Worm (Caenorhabditis elegans) whole organism, L3 larva: ENCODE results near the gene F26A10.2.

ENCODE experiments used
- aly-2 ChIP-seq: fragments of 150-350 bp; optimal IDR thresholded peaks from 2 replicates; lab custom pipeline; 2014; ENCODE audit warnings: missing biosample characterization, missing genetic modification characterization
- ama-1 ChIP-seq: fragments of 150-350 bp; optimal IDR thresholded peaks from 2 replicates; lab custom pipeline; 2018
- ceh-16 ChIP-seq: sonication (generic microtip); optimal IDR thresholded peaks from 2 replicates; lab custom pipeline; 2017; ENCODE audit warnings: missing biosample characterization, missing genetic modification characterization
- ceh-28 ChIP-seq: fragments of 150-350 bp; optimal IDR thresholded peaks from 2 replicates; lab custom pipeline; 2014; ENCODE audit warnings: missing biosample characterization, missing genetic modification reagents, missing genetic modification characterization
- ceh-9 ChIP-seq: sonication (generic microtip); optimal IDR thresholded peaks from 2 replicates; lab custom pipeline; 2018; ENCODE audit warnings: missing biosample characterization, missing genetic modification characterization
- daf-12 ChIP-seq: fragments of 150-350 bp; optimal IDR thresholded peaks from 2 replicates; lab custom pipeline; 2014; ENCODE audit warnings: missing biosample characterization, missing genetic modification reagents, missing genetic modification characterization
- egl-27 ChIP-seq: sonication (generic microtip); optimal IDR thresholded peaks from 4 replicates; lab custom pipeline; 2017; ENCODE audit warnings: missing biosample characterization, missing genetic modification reagents, missing genetic modification characterization
- egl-5 ChIP-seq: fragments of 150-350 bp; optimal IDR thresholded peaks from 2 replicates; lab custom pipeline; 2017; ENCODE audit warnings: missing biosample characterization, missing genetic modification reagents, missing genetic modification characterization, inconsistent platforms
- elt-1 ChIP-seq: fragments of 150-350 bp; optimal IDR thresholded peaks from 2 replicates; lab custom pipeline; 2014; ENCODE audit warnings: missing biosample characterization, missing genetic modification characterization
- elt-2 ChIP-seq: sonication (generic microtip); optimal IDR thresholded peaks from 2 replicates; lab custom pipeline; 2016; ENCODE audit warnings: missing genetic modification reagents, mild to moderate bottlenecking, missing genetic modification characterization, missing compliant biosample characterization
- eor-1 ChIP-seq, 2 experiments: fragments of 150-350 bp; optimal IDR thresholded peaks; 2 replicates each; lab custom pipeline; 2014 to 2018; ENCODE audit warnings: missing biosample characterization in 2 of 2, missing genetic modification characterization in 2 of 2
- fkh-10 ChIP-seq: sonication (generic microtip); optimal IDR thresholded peaks from 2 replicates; lab custom pipeline; 2017; ENCODE audit warnings: missing biosample characterization, missing genetic modification reagents, missing genetic modification characterization
- fkh-2 ChIP-seq: fragments of 150-350 bp; optimal IDR thresholded peaks from 2 replicates; lab custom pipeline; 2014; ENCODE audit warnings: missing biosample characterization, missing genetic modification reagents, missing genetic modification characterization
- fos-1 ChIP-seq: fragments of 150-350 bp; optimal IDR thresholded peaks from 2 replicates; lab custom pipeline; 2014; ENCODE audit warnings: missing biosample characterization, missing genetic modification characterization
- lin-15B ChIP-seq: fragments of 150-350 bp; optimal IDR thresholded peaks from 2 replicates; lab custom pipeline; 2014; ENCODE audit warnings: missing biosample characterization, missing genetic modification characterization
- lin-39 ChIP-seq: fragments of 150-350 bp; optimal IDR thresholded peaks from 2 replicates; lab custom pipeline; 2018; ENCODE audit warnings: missing biosample characterization, missing genetic modification reagents, missing genetic modification characterization
- lsy-12 ChIP-seq: sonication (generic microtip); optimal IDR thresholded peaks from 2 replicates; lab custom pipeline; 2016; ENCODE audit warnings: mild to moderate bottlenecking, missing genetic modification characterization, missing compliant biosample characterization
- mdl-1 ChIP-seq: fragments of 150-350 bp; optimal IDR thresholded peaks from 2 replicates; lab custom pipeline; 2014; ENCODE audit warnings: missing biosample characterization, missing genetic modification characterization
- mml-1 ChIP-seq: fragments of 150-350 bp; sonication (generic microtip); optimal IDR thresholded peaks from 3 replicates; lab custom pipeline; 2014; ENCODE audit warnings: missing biosample characterization, missing genetic modification characterization
- nfya-1 ChIP-seq: sonication (generic microtip); optimal IDR thresholded peaks from 2 replicates; lab custom pipeline; 2017; ENCODE audit warnings: missing genetic modification characterization, mild to moderate bottlenecking, missing compliant biosample characterization, antibody characterized with exemption, moderate library complexity; ENCODE audit not compliant: insufficient read depth
- nhr-23 ChIP-seq: fragments of 150-350 bp; optimal IDR thresholded peaks from 2 replicates; lab custom pipeline; 2014; ENCODE audit warnings: missing biosample characterization, missing genetic modification reagents, missing genetic modification characterization
- nhr-237 ChIP-seq: fragments of 150-350 bp; optimal IDR thresholded peaks from 2 replicates; lab custom pipeline; 2014; ENCODE audit warnings: missing biosample characterization, missing genetic modification characterization
- nhr-25 ChIP-seq: sonication (generic microtip); optimal IDR thresholded peaks from 2 replicates; lab custom pipeline; 2017; ENCODE audit warnings: missing biosample characterization, missing genetic modification characterization
- nhr-28 ChIP-seq: fragments of 150-350 bp; optimal IDR thresholded peaks from 2 replicates; lab custom pipeline; 2014; ENCODE audit warnings: missing biosample characterization, missing genetic modification characterization
- nhr-43 ChIP-seq: sonication (generic microtip); optimal IDR thresholded peaks from 2 replicates; lab custom pipeline; 2016; ENCODE audit warnings: mild to moderate bottlenecking, missing genetic modification characterization, missing compliant biosample characterization; ENCODE audit not compliant: poor library complexity, severe bottlenecking
- nhr-76 ChIP-seq: fragments of 150-350 bp; sonication (generic microtip); optimal IDR thresholded peaks from 5 replicates; lab custom pipeline; 2014; ENCODE audit warnings: missing biosample characterization, missing genetic modification characterization
- nhr-77 ChIP-seq: fragments of 150-350 bp; optimal IDR thresholded peaks from 2 replicates; lab custom pipeline; 2014; ENCODE audit warnings: missing biosample characterization, missing genetic modification characterization
- pqm-1 ChIP-seq: fragments of 150-350 bp; optimal IDR thresholded peaks from 2 replicates; lab custom pipeline; 2017; ENCODE audit warnings: missing biosample characterization, missing genetic modification characterization, inconsistent platforms
- sea-2 ChIP-seq: fragments of 150-350 bp; sonication (generic microtip); optimal IDR thresholded peaks from 4 replicates; lab custom pipeline; 2014; ENCODE audit warnings: missing biosample characterization, missing genetic modification reagents, missing genetic modification characterization
- tbx-2 ChIP-seq: sonication (generic microtip); optimal IDR thresholded peaks from 2 replicates; lab custom pipeline; 2016; ENCODE audit warnings: mild to moderate bottlenecking, missing genetic modification characterization, missing compliant biosample characterization
- zag-1 ChIP-seq: fragments of 150-350 bp; optimal IDR thresholded peaks from 2 replicates; lab custom pipeline; 2014; ENCODE audit warnings: missing biosample characterization, missing genetic modification characterization
- ztf-11 ChIP-seq: fragments of 150-350 bp; optimal IDR thresholded peaks from 2 replicates; lab custom pipeline; 2014; ENCODE audit warnings: missing biosample characterization, missing genetic modification characterization

The F26A10.2 gene

ce11 chrX:7596029-7596428, 49.2 kb downstream of the F26A10.2 start:
- no peak for TF ChIP-seq fkh-10
- TF ChIP-seq nhr-23 (tag; lab: Kevin White, UChicago), result peak; percentile 77
- TF ChIP-seq lin-15B, result no peak
- TF ChIP-seq nhr-28 (tag; lab: Kevin White, UChicago), result no peak
- no peak for TF ChIP-seq lsy-12 (tag; lab: Kevin White, UChicago)
- no peak for TF ChIP-seq ztf-11 (tag; lab: Kevin White, UChicago)
- no peak for TF ChIP-seq sea-2 (GFP tag; lab: Kevin White, UChicago)
- no peak for TF ChIP-seq nhr-237 (tag; lab: Kevin White, UChicago)
- no peak for TF ChIP-seq ceh-9 (tag; lab: Kevin White, UChicago)
- TF ChIP-seq egl-5 (tag; lab: Kevin White, UChicago), result no peak
- TF ChIP-seq nhr-43 (tag; lab: Kevin White, UChicago), result peak; percentile 37
- TF ChIP-seq lin-39 (tag; lab: Kevin White, UChicago), result no peak
- no peak for TF ChIP-seq aly-2 (tag; lab: Kevin White, UChicago)
- no peak for TF ChIP-seq mml-1
- peak; percentile 55 for TF ChIP-seq pqm-1 (tag; lab: Kevin White, UChicago)
- TF ChIP-seq mdl-1, result no peak
- TF ChIP-seq ceh-16, result no peak
- TF ChIP-seq elt-2 (tag; lab: Kevin White, UChicago), result peak; percentile 72
- TF ChIP-seq fos-1 (tag; lab: Kevin White, UChicago), result no peak
- TF ChIP-seq nhr-76 (tag; lab: Kevin White, UChicago), result no peak
- TF ChIP-seq daf-12 (tag; lab: Kevin White, UChicago), result no peak
- TF ChIP-seq egl-27 (tag; lab: Kevin White, UChicago), result no peak
- TF ChIP-seq eor-1 (tag; optimal IDR thresholded peaks at IDR 0.05; lab: Kevin White, UChicago), result no peak
- TF ChIP-seq elt-1 (tag; lab: Kevin White, UChicago), result no peak

DNA sequence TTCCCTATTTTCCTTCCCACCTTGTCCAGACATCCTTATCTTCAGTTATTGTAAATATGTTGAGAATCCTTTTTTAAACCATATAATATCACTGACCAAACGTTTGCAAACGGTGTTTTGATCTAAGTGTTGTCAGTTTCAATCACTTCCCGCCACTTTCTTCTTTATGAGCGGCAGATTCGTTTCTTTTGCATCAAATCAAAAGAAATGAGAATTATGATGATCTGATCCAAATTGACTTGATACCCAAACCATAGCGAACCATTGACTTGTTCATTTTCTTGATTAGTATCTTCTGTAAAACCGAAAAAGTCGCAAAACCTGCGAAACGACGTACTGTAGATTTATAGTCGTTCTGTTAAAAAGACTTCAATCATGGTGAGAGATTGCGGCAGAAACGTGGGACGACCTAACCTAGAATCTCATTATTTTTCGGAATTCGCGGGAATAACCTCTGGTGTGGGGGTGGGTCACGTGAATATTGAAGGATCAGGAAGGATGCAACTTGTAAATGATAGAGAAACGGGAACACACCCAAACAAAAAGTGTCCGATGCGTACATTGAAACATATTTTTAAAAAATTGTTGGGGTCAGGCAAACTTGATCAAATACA, 51.2 kb downstream of the F26A10.2 start:
- TF ChIP-seq nhr-23 (tag; lab: Kevin White, UChicago) (peak; percentile 43), nhr-43 (tag; lab: Kevin White, UChicago) (peak; percentile 2), mml-1 (no peak)

- TF ChIP-seq ceh-28 (peak; percentile 23), nhr-23 (tag; lab: Kevin White, UChicago) (peak; percentile 55), tbx-2 (tag; lab: Kevin White, UChicago) (no peak)
Measured at ce11 chrX:7590756-7591155, 54.5 kb downstream of the F26A10.2 start.

DNA sequence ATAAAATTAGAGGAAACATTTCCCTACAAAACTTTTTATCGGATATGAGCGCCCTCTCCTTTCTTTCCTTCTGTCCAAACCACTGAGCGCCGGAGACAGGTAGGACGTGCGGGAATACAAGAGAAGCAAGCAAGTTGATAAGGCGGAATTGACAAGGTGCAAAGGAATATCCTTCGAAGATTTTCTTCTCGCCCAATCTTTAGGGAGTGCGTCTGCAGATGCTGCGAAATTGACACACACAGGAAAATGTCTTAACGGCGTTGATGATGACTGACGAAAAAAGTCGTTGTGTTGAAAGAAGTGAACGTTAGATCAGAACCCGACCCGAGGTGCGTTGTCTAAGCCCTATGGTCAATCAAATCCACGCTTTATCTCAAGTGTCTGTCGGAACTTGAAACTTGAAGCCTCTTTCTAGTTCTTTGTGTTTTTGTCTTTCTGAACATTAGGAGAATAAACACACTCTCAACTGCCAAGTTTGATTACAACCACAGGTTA, 57.4 kb downstream of the F26A10.2 start:
- TF ChIP-seq aly-2 (tag; lab: Kevin White, UChicago) (no peak), ceh-28 (no peak), fkh-2 (tag; lab: Kevin White, UChicago) (no peak), zag-1 (no peak), nhr-43 (tag; lab: Kevin White, UChicago) (peak; percentile 7)

ce11 chrX:7586588-7586987, 58.6 kb downstream of the F26A10.2 start:
- TF ChIP-seq nhr-23 (tag; lab: Kevin White, UChicago) (peak; percentile 42), nhr-25 (tag; lab: Kevin White, UChicago) (peak; percentile 47), egl-5 (tag; lab: Kevin White, UChicago) (no peak), ceh-28 (peak; percentile 32), ama-1 (peak; percentile 53), lin-39 (tag; lab: Kevin White, UChicago) (no peak)
- TF ChIP-seq, all 47 proteins: peak for 4

ce11 chrX:7585610-7586259, 59.5 kb downstream of the F26A10.2 start, which contains the start of gene adt-2:
Gene adt-2, plus strand, starts transcription at chrX:7586209.
- TF ChIP-seq ceh-28 (peak; percentile 1), nhr-23 (tag; lab: Kevin White, UChicago) (peak; percentile 78), nfya-1 (tag; lab: Kevin White, UChicago) (peak; percentile 3), nhr-77 (tag; lab: Kevin White, UChicago) (no peak), nhr-43 (tag; lab: Kevin White, UChicago) (peak; percentile 9), nhr-25 (tag; lab: Kevin White, UChicago) (peak; percentile 83)
